Fruit fly (Drosophila melanogaster): ENCODE measurements around the gene Mtp.

DNA sequence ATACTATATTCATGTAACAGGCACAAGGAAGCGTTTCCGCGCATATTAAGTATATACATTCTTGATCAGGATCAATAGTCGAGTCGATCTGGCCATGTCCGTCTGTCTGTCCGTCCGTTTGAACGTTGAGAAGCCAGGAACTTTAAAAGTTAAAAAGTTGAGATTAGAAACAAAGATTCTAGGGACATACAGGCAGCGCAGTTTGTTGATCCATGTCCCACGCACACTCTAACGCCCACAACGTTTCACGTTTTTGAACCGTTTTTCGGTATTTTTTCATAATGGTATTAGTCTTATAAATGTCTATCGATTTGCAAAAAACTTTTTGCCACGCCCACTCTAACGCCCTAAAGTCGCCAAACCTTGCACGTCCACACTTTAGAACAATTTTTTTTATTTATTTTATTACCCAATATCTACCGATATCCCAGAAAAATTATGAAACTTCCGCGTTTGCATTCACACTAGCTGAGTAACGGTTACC, 454 bp upstream of the Mtp start:
- TF ChIP-seq Pif1A (GFP tag; optimal IDR thresholded peaks at IDR 0.05) (no peak), CG8159 (tag; optimal IDR thresholded peaks at IDR 0.05) (no peak), CG10348 (GFP tag; IDR thresholded peaks at IDR 0.05) (no peak), Ets98B (GFP tag; IDR thresholded peaks at IDR 0.05) (no peak), fd96Ca (GFP tag; IDR thresholded peaks at IDR 0.05) (no peak)
